Fruit fly (Drosophila melanogaster) whole organism, embryonic: Measurements from ENCODE around the gene Teh2.
A peak's percentile ranks its signal among the peaks of the same experiment; 100 is the strongest.

Experiments used
- Adf1 ChIP-seq: fragments of 200-800 bp; sonication (Bioruptor generic); IDR thresholded peaks from 2 replicates; pipeline ENCODE4 v1.3.6; 2022; ENCODE audit warnings: missing biosample characterization, missing genetic modification characterization
- Antp ChIP-seq: fragments of 200-800 bp; sonication (Bioruptor generic); optimal IDR thresholded peaks from 3 replicates; lab custom pipeline; 2016; ENCODE audit warnings: missing biosample characterization, missing genetic modification characterization
- Atf6 ChIP-seq: fragments of 200-800 bp; sonication (Bioruptor generic); IDR thresholded peaks from 2 replicates; pipeline ENCODE4 v1.3.6; 2022; ENCODE audit warnings: missing biosample characterization, missing genetic modification characterization
- Bdp1 ChIP-seq: fragments of 200-800 bp; sonication (Bioruptor generic); optimal IDR thresholded peaks from 3 replicates; lab custom pipeline; 2016; ENCODE audit warnings: missing biosample characterization, missing genetic modification characterization
- Blimp-1 ChIP-seq: fragments of 200-800 bp; sonication (Bioruptor generic); optimal IDR thresholded peaks from 3 replicates; lab custom pipeline; 2018; ENCODE audit warnings: missing biosample characterization, missing genetic modification characterization, mild to moderate bottlenecking, moderate library complexity, missing genetic modification reagents
- CG11695 ChIP-seq: fragments of 200-800 bp; sonication (Bioruptor generic); IDR thresholded peaks from 3 replicates; pipeline ENCODE4 v1.3.6; 2022; ENCODE audit warnings: missing biosample characterization, missing genetic modification characterization
- CG13287 ChIP-seq: fragments of 200-800 bp; sonication (Bioruptor generic); IDR thresholded peaks from 2 replicates; pipeline ENCODE4 v1.3.6; 2022; ENCODE audit warnings: missing biosample characterization, missing genetic modification characterization; ENCODE audit not compliant: partially characterized antibody
- CG15011 ChIP-seq: fragments of 200-800 bp; sonication (Bioruptor generic); optimal IDR thresholded peaks from 3 replicates; lab custom pipeline; 2018; ENCODE audit warnings: missing biosample characterization, mild to moderate bottlenecking, missing genetic modification characterization
- CG16813 ChIP-seq: fragments of 200-800 bp; sonication (Bioruptor generic); IDR thresholded peaks from 3 replicates; pipeline ENCODE4 v1.3.6; 2022; ENCODE audit warnings: missing biosample characterization, missing genetic modification characterization; ENCODE audit not compliant: partially characterized antibody
- CG1832 ChIP-seq: fragments of 200-800 bp; sonication (Bioruptor generic); optimal IDR thresholded peaks from 2 replicates; lab custom pipeline; 2017; ENCODE audit warnings: missing biosample characterization, mild to moderate bottlenecking, missing genetic modification characterization, inconsistent platforms
- CG2116 ChIP-seq: fragments of 200-800 bp; sonication (Bioruptor generic); optimal IDR thresholded peaks from 3 replicates; lab custom pipeline; 2018; ENCODE audit warnings: missing biosample characterization, mild to moderate bottlenecking, missing genetic modification characterization
- CG30431 ChIP-seq: fragments of 200-800 bp; sonication (Bioruptor generic); optimal IDR thresholded peaks from 2 replicates; lab custom pipeline; 2017; ENCODE audit warnings: missing biosample characterization, missing genetic modification characterization
- CG4328 ChIP-seq: fragments of 200-800 bp; sonication (Bioruptor generic); optimal IDR thresholded peaks from 3 replicates; lab custom pipeline; 2017; ENCODE audit warnings: missing biosample characterization, missing genetic modification reagents, missing genetic modification characterization
- CG5953 ChIP-seq: fragments of 200-800 bp; sonication (Bioruptor generic); IDR thresholded peaks from 2 replicates; pipeline ENCODE4 v1.3.6; 2022; ENCODE audit warnings: missing biosample characterization, missing genetic modification characterization
- CG6272 ChIP-seq: fragments of 200-800 bp; sonication (Bioruptor generic); IDR thresholded peaks from 2 replicates; pipeline ENCODE4 v1.3.6; 2022; ENCODE audit warnings: missing biosample characterization, missing genetic modification characterization
- CG6765 ChIP-seq: fragments of 200-800 bp; sonication (Bioruptor generic); optimal IDR thresholded peaks from 3 replicates; lab custom pipeline; 2017; ENCODE audit warnings: missing biosample characterization, mild to moderate bottlenecking, missing genetic modification characterization
- CG7357 ChIP-seq: fragments of 200-800 bp; sonication (Bioruptor generic); IDR thresholded peaks from 3 replicates; pipeline ENCODE4 v1.3.6; 2022; ENCODE audit warnings: missing biosample characterization, missing genetic modification characterization
- CG7987 ChIP-seq: fragments of 200-800 bp; sonication (Bioruptor generic); optimal IDR thresholded peaks from 2 replicates; lab custom pipeline; 2018; ENCODE audit warnings: missing biosample characterization, mild to moderate bottlenecking, missing genetic modification characterization, moderate library complexity
- CG8924 ChIP-seq: fragments of 200-800 bp; optimal IDR thresholded peaks from 3 replicates; lab custom pipeline; 2019; ENCODE audit warnings: missing biosample characterization, mild to moderate bottlenecking, missing genetic modification characterization, moderate library complexity
- CG9797 ChIP-seq: fragments of 200-800 bp; sonication (Bioruptor generic); optimal IDR thresholded peaks from 3 replicates; lab custom pipeline; 2018; ENCODE audit warnings: missing biosample characterization, mild to moderate bottlenecking, missing genetic modification characterization
- CG9932 ChIP-seq: fragments of 200-800 bp; sonication (Bioruptor generic); IDR thresholded peaks from 2 replicates; pipeline ENCODE4 v1.3.6; 2022; ENCODE audit warnings: missing biosample characterization, missing genetic modification characterization
- CTCF ChIP-seq: fragments of 200-800 bp; sonication (Bioruptor generic); optimal IDR thresholded peaks from 2 replicates; lab custom pipeline; 2017; ENCODE audit warnings: missing biosample characterization, mild to moderate bottlenecking, missing genetic modification characterization, moderate library complexity
- Dad ChIP-seq: fragments of 200-800 bp; sonication (Bioruptor generic); optimal IDR thresholded peaks from 3 replicates; lab custom pipeline; 2016; ENCODE audit warnings: missing biosample characterization, missing genetic modification characterization
- Deaf1 ChIP-seq: fragments of 200-800 bp; optimal IDR thresholded peaks from 3 replicates; lab custom pipeline; 2019; ENCODE audit warnings: missing biosample characterization, mild to moderate bottlenecking, missing genetic modification characterization, moderate library complexity
- Dip3 ChIP-seq: fragments of 200-800 bp; sonication (Bioruptor generic); optimal IDR thresholded peaks from 3 replicates; lab custom pipeline; 2016; ENCODE audit warnings: missing biosample characterization, missing genetic modification characterization
- HLH4C ChIP-seq: fragments of 200-800 bp; sonication (Bioruptor generic); IDR thresholded peaks from 3 replicates; pipeline ENCODE4 v1.3.6; 2022; ENCODE audit warnings: missing biosample characterization, missing genetic modification characterization; ENCODE audit not compliant: partially characterized antibody
- HLHmδ ChIP-seq: fragments of 200-800 bp; sonication (Bioruptor generic); optimal IDR thresholded peaks from 2 replicates; lab custom pipeline; 2018; ENCODE audit warnings: missing biosample characterization, mild to moderate bottlenecking, missing genetic modification characterization, moderate library complexity
- Rx ChIP-seq: fragments of 200-800 bp; sonication (Bioruptor generic); IDR thresholded peaks from 2 replicates; pipeline ENCODE4 v1.3.6; 2022; ENCODE audit warnings: missing biosample characterization, missing genetic modification characterization
- Sry-β ChIP-seq: fragments of 200-800 bp; sonication (Bioruptor generic); optimal IDR thresholded peaks from 2 replicates; lab custom pipeline; 2018; ENCODE audit warnings: missing biosample characterization, mild to moderate bottlenecking, missing genetic modification characterization, moderate library complexity
- amos ChIP-seq: fragments of 200-800 bp; sonication (Bioruptor generic); IDR thresholded peaks from 2 replicates; pipeline ENCODE4 v1.3.6; 2022; ENCODE audit warnings: missing biosample characterization, missing genetic modification characterization; ENCODE audit not compliant: partially characterized antibody
- ase ChIP-seq: fragments of 200-800 bp; sonication (Bioruptor generic); IDR thresholded peaks from 3 replicates; pipeline ENCODE4 v1.3.6; 2022; ENCODE audit warnings: missing biosample characterization, missing genetic modification characterization
- ato ChIP-seq: fragments of 200-800 bp; sonication (Bioruptor generic); IDR thresholded peaks from 2 replicates; pipeline ENCODE4 v1.3.6; 2022; ENCODE audit warnings: missing biosample characterization, missing genetic modification characterization; ENCODE audit not compliant: partially characterized antibody
- br ChIP-seq: fragments of >200 bp; optimal IDR thresholded peaks from 2 replicates; lab custom pipeline; 2017
- bsh ChIP-seq, 2 experiments: fragments of 200-800 bp; sonication (Bioruptor generic); optimal IDR thresholded peaks; 2 replicates each; lab custom pipeline; 2017 to 2018; ENCODE audit warnings: mild to moderate bottlenecking in 2 of 2, missing biosample characterization in 2 of 2, missing genetic modification characterization in 2 of 2, moderate library complexity in 1 of 2
- btn ChIP-seq: fragments of 200-800 bp; sonication (Bioruptor generic); optimal IDR thresholded peaks from 2 replicates; lab custom pipeline; 2016; ENCODE audit warnings: missing biosample characterization, missing genetic modification characterization
- cg ChIP-seq: fragments of 200-800 bp; sonication (Bioruptor generic); optimal IDR thresholded peaks from 3 replicates; lab custom pipeline; 2019; ENCODE audit warnings: missing biosample characterization, mild to moderate bottlenecking, missing genetic modification characterization, moderate library complexity
- chm ChIP-seq: fragments of 200-800 bp; sonication (Bioruptor generic); IDR thresholded peaks from 2 replicates; pipeline ENCODE4 v1.3.6; 2022; ENCODE audit warnings: missing biosample characterization, missing genetic modification characterization
- cwo ChIP-seq: fragments of 200-800 bp; sonication (Bioruptor generic); optimal IDR thresholded peaks from 3 replicates; lab custom pipeline; 2017; ENCODE audit warnings: missing biosample characterization, missing genetic modification characterization, mild to moderate bottlenecking, moderate library complexity, missing genetic modification reagents
- da ChIP-seq: fragments of 200-800 bp; sonication (Bioruptor generic); optimal IDR thresholded peaks from 2 replicates; lab custom pipeline; 2016; ENCODE audit warnings: missing biosample characterization, missing genetic modification characterization
- fd96Cb ChIP-seq: fragments of 200-800 bp; sonication (Bioruptor generic); optimal IDR thresholded peaks from 2 replicates; lab custom pipeline; 2018; ENCODE audit warnings: missing biosample characterization, mild to moderate bottlenecking, missing genetic modification characterization, moderate library complexity
- fru ChIP-seq: fragments of >200 bp; optimal IDR thresholded peaks from 2 replicates; lab custom pipeline; 2017
- mld ChIP-seq: fragments of 200-800 bp; sonication (Bioruptor generic); IDR thresholded peaks from 3 replicates; pipeline ENCODE4 v1.3.6; 2022; ENCODE audit warnings: missing biosample characterization, missing genetic modification characterization; ENCODE audit not compliant: partially characterized antibody
- nerfin-1 ChIP-seq: fragments of 200-800 bp; sonication (Bioruptor generic); optimal IDR thresholded peaks from 3 replicates; lab custom pipeline; 2019; ENCODE audit warnings: missing biosample characterization, mild to moderate bottlenecking, missing genetic modification characterization, moderate library complexity
- org-1 ChIP-seq: fragments of 200-800 bp; sonication (Bioruptor generic); optimal IDR thresholded peaks from 2 replicates; lab custom pipeline; 2017; ENCODE audit warnings: missing biosample characterization, missing genetic modification characterization
- peb ChIP-seq: fragments of 200-800 bp; sonication (Bioruptor generic); IDR thresholded peaks from 2 replicates; pipeline ENCODE4 v1.3.6; 2022; ENCODE audit warnings: missing biosample characterization, missing genetic modification characterization
- phol ChIP-seq: fragments of 200-800 bp; sonication (Bioruptor generic); optimal IDR thresholded peaks from 3 replicates; lab custom pipeline; 2018; ENCODE audit warnings: missing biosample characterization, mild to moderate bottlenecking, missing genetic modification characterization, moderate library complexity
- rib ChIP-seq: fragments of 200-800 bp; sonication (Bioruptor generic); IDR thresholded peaks from 2 replicates; pipeline ENCODE4 v1.3.6; 2022; ENCODE audit warnings: missing biosample characterization, missing genetic modification characterization
- sc ChIP-seq, 3 experiments: fragments of >200 bp in 2 of 3; fragments of 200-800 bp in 1 of 3; sonication (Bioruptor generic) in 1 of 3; optimal IDR thresholded peaks; 2 replicates in 2 of 3; 3 replicates in 1 of 3; lab custom pipeline; 2017; ENCODE audit warnings: mild to moderate bottlenecking in 1 of 3, missing biosample characterization in 1 of 3, missing genetic modification characterization in 1 of 3, missing genetic modification reagents in 1 of 3
- ttk ChIP-seq: fragments of 200-800 bp; sonication (Bioruptor generic); IDR thresholded peaks from 2 replicates; pipeline ENCODE4 v2.1.2; 2022; ENCODE audit warnings: missing biosample characterization, missing genetic modification characterization
- zen2 ChIP-seq: fragments of 200-800 bp; sonication (Bioruptor generic); IDR thresholded peaks from 3 replicates; pipeline ENCODE4 v1.3.6; 2022; ENCODE audit warnings: missing biosample characterization, missing genetic modification characterization; ENCODE audit not compliant: partially characterized antibody

Gene Teh2

DNA sequence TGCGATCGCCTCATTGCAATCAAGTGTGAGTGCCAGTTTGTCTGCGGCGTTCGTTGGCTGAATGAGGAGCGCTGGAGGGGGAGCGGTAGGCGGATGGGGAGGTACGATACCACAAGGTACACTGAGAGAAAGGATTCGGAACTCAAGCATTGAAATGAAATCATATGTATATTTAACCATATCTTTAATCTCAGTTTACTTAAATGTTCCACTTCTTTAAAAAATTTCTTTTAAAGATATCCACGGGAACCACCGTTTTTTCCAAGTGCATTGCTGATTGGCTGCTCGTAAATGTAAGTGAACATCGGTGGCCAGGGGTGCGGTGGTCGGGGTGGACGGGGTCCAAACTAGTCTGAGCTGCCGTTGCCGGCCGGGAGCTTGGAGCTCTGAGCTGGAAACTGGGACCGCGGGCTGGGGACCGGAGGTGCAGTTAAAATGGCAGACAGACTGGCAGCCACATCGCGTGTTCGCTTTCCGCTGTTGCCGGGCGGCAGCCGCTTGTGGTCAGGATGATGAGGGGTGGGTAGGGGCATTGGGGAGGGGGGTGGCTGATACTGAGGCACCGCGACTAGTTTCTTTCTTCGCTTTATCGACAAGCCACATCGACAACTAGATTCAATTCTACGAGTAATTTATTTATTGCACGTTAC, 40.5 kb upstream of the Teh2 start (continued):
- no peak for TF ChIP-seq CG16813
- TF ChIP-seq cg (GFP tag; lab: Kevin White, UChicago): peak; percentile 27
- TF ChIP-seq HLHmδ (GFP tag; lab: Kevin White, UChicago): no peak
- TF ChIP-seq fd96Cb: peak; percentile 96
- peak; percentile 90 for TF ChIP-seq CG7357 (GFP tag; lab: Robert Waterston, UW)
- TF ChIP-seq cwo (GFP tag; lab: Kevin White, UChicago): peak; percentile 85
- peak; percentile 44 for TF ChIP-seq CG9797
- TF ChIP-seq HLH4C (GFP tag; lab: Robert Waterston, UW): no peak
- TF ChIP-seq Dad (GFP tag; lab: Kevin White, UChicago): peak; percentile 93
- TF ChIP-seq CG15011: peak; percentile 84
- peak; percentile 95 for TF ChIP-seq org-1 (GFP tag; lab: Kevin White, UChicago)
- peak; percentile 96 for TF ChIP-seq phol
- peak; percentile 57 for TF ChIP-seq Sry-β (GFP tag; lab: Kevin White, UChicago)
- peak; percentile 79 for TF ChIP-seq rib
- peak; percentile 42 for TF ChIP-seq CG6765
- peak; percentile 95 for TF ChIP-seq CG11695 (GFP tag; lab: Robert Waterston, UW)
- peak; percentile 94 for TF ChIP-seq CG4328 (GFP tag; lab: Kevin White, UChicago)
- TF ChIP-seq Deaf1 (tag; lab: Kevin White, UChicago): peak; percentile 81
- peak; percentile 67 for TF ChIP-seq CG9932
- TF ChIP-seq CG2116 (GFP tag; lab: Kevin White, UChicago): peak; percentile 67
- no peak for TF ChIP-seq ato
- no peak for TF ChIP-seq amos (GFP tag; lab: Robert Waterston, UW)
- no peak for TF ChIP-seq CG1832 (GFP tag; lab: Kevin White, UChicago)
- peak; percentile 97 for TF ChIP-seq CG8924 (tag; lab: Kevin White, UChicago)
- no peak for TF ChIP-seq sc (optimal IDR thresholded peaks at IDR 0.05; lab: Kevin White, UChicago)
- TF ChIP-seq sc (GFP tag; optimal IDR thresholded peaks at IDR 0.05; lab: Kevin White, UChicago): peak; percentile 95
- peak; percentile 83 for TF ChIP-seq da
- peak; percentile 84 for TF ChIP-seq Bdp1 (GFP tag; lab: Kevin White, UChicago)
- TF ChIP-seq br (lab: Kevin White, UChicago): no peak
- peak; percentile 92 for TF ChIP-seq CG6272 (GFP tag; lab: Robert Waterston, UW)
- TF ChIP-seq Atf6: peak; percentile 91
- peak; percentile 96 for TF ChIP-seq CG5953
- no peak for TF ChIP-seq mld (GFP tag; lab: Robert Waterston, UW)
- TF ChIP-seq chm: peak; percentile 98
- TF ChIP-seq Antp (GFP tag; lab: Kevin White, UChicago): peak; percentile 94
- TF ChIP-seq Rx (GFP tag; lab: Robert Waterston, UW): peak; percentile 96
- peak; percentile 65 for TF ChIP-seq CTCF (GFP tag; lab: Kevin White, UChicago)
- TF ChIP-seq nerfin-1 (tag; lab: Kevin White, UChicago): peak; percentile 96
- peak; percentile 85 for TF ChIP-seq CG7987
- peak; percentile 96 for TF ChIP-seq peb (GFP tag; lab: Robert Waterston, UW)
- no peak for TF ChIP-seq fru (lab: Kevin White, UChicago)
- peak; percentile 93 for TF ChIP-seq CG30431 (GFP tag; lab: Kevin White, UChicago)
- TF ChIP-seq Dip3 (GFP tag; lab: Kevin White, UChicago): peak; percentile 70
- peak; percentile 98 for TF ChIP-seq ttk (GFP tag; lab: Robert Waterston, UW)
- TF ChIP-seq bsh (GFP tag; optimal IDR thresholded peaks at IDR 0.05; lab: Kevin White, UChicago): peak; percentile 95 to 99
- peak; percentile 52 for TF ChIP-seq Adf1
- no peak for TF ChIP-seq zen2
- peak; percentile 97 for TF ChIP-seq Blimp-1 (GFP tag; lab: Kevin White, UChicago)
- peak; percentile 97 for TF ChIP-seq ase
- TF ChIP-seq btn: peak; percentile 97
- no peak for TF ChIP-seq CG13287
